Fruit fly (Drosophila melanogaster): ENCODE results near the gene CG3164.

The CG3164 gene

DNA sequence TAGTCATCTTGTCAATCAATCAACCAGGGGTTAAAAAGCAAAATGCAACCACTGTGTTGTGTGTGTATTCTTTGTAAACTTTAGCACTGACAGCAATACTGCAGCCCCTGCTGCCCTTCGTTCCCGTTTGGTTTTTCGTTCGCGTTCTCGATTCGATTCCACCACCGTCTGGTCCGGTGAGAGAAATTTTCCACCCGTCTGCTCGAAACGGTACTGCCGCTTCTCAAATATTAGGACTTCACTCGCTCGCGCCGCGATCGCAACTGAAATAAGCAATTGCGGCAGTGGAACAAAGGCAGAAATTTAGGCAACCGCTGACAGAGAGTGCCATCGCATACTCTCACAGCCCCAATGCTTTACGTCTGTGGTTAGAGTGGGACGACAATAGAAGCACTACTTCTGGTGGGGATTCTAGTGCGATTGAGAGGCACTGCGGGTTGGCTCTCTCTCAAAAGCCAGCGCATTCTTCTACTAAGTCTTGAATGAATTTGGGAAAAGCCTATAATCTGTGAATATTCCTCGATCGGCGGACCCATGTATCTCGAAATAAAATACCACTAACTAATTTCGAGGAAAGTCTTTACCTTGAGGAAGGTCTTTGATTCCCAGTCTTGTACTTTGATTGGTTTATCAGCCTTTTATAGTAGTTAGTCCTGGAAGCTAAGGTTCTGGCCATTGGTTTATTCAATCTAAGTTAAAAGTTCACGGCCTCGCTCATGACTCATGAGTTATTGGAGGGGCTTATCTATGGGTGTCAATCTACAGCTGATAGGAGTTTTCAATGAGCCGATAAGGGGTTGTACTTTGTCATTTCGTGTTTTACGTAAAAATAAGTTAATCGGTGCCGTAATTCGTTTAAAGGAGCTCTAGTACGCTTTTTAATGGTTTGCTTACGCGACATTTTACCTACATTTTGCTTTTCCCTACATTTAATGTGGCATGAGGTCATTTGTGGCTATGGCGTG, 1.3 kb downstream of the CG3164 start (continued):
- TF ChIP-seq CG1529 (GFP tag; optimal IDR thresholded peaks at IDR 0.05) (no peak), CG14050 (GFP tag; IDR thresholded peaks at IDR 0.05) (no peak), Atf3 (GFP tag; optimal IDR thresholded peaks at IDR 0.05) (no peak), CG9609 (GFP tag; optimal IDR thresholded peaks at IDR 0.05) (no peak), grn (GFP tag; optimal IDR thresholded peaks at IDR 0.05) (peak; percentile 90), twi (tag; optimal IDR thresholded peaks at IDR 0.05) (no peak), Optix (GFP tag; IDR thresholded peaks at IDR 0.05) (0 out of 3 replicates have a peak, but pooled peaks have one; percentile 15), Gug (GFP tag; IDR thresholded peaks at IDR 0.05) (no peak; the same call in 3 of the 4 replicates), cad (GFP tag; optimal IDR thresholded peaks at IDR 0.05) (no peak), Ada2b (GFP tag; IDR thresholded peaks at IDR 0.05) (no peak), CG3163 (GFP tag; optimal IDR thresholded peaks at IDR 0.05) (no peak), CG17912 (GFP tag; optimal IDR thresholded peaks at IDR 0.05) (no peak), C15 (GFP tag; IDR thresholded peaks at IDR 0.05) (0 out of 3 replicates have a peak, but pooled peaks have one; percentile 23), ttk (GFP tag; IDR thresholded peaks at IDR 0.05) (no peak; the same call in 1 of the 2 replicates), Awh (GFP tag; IDR thresholded peaks at IDR 0.05) (peak; percentile 47; the same call in 1 of the 2 replicates), corto (GFP tag; optimal IDR thresholded peaks at IDR 0.05) (peak; percentile 65), CG9215 (GFP tag; IDR thresholded peaks at IDR 0.05) (no peak), sna (GFP tag; IDR thresholded peaks at IDR 0.05; ENCODE audit: partially characterized antibody) (no peak; the same call in 1 of the 2 replicates), D (optimal IDR thresholded peaks at IDR 0.05) (no peak), D (GFP tag; optimal IDR thresholded peaks at IDR 0.05) (no peak), CG15601 (tag; optimal IDR thresholded peaks at IDR 0.05) (peak; percentile 60), HLH4C (GFP tag; IDR thresholded peaks at IDR 0.05; ENCODE audit: partially characterized antibody) (peak; percentile 38; the same call in 1 of the 3 replicates), Nf-YC (tag; optimal IDR thresholded peaks at IDR 0.05) (peak; percentile 74), CG3281 (GFP tag; optimal IDR thresholded peaks at IDR 0.05) (peak; percentile 54), CG7357 (GFP tag; IDR thresholded peaks at IDR 0.05) (no peak), disco-r (GFP tag; optimal IDR thresholded peaks at IDR 0.05) (no peak), sqz (GFP tag; optimal IDR thresholded peaks at IDR 0.05) (peak; percentile 2), fd3F (GFP tag; optimal IDR thresholded peaks at IDR 0.05) (no peak), Hsf (GFP tag; optimal IDR thresholded peaks at IDR 0.05) (no peak), CG1233 (GFP tag; optimal IDR thresholded peaks at IDR 0.05) (no peak), BEAF-32 (GFP tag; optimal IDR thresholded peaks at IDR 0.05) (no peak), YL-1 (GFP tag; optimal IDR thresholded peaks at IDR 0.05) (no peak), Neu2 (GFP tag; optimal IDR thresholded peaks at IDR 0.05; ENCODE audit: borderline replicate concordance) (no peak), CG10274 (GFP tag; optimal IDR thresholded peaks at IDR 0.05) (no peak), Usf (GFP tag; optimal IDR thresholded peaks at IDR 0.05) (no peak), Eip74EF (GFP tag; optimal IDR thresholded peaks at IDR 0.05) (peak in 1 of 2 experiments; percentile 35), jigr1 (GFP tag; IDR thresholded peaks at IDR 0.05) (no peak), scrt (GFP tag; optimal IDR thresholded peaks at IDR 0.05) (peak; percentile 59), gcm (GFP tag; optimal IDR thresholded peaks at IDR 0.05) (peak; percentile 78), CG7839 (tag; optimal IDR thresholded peaks at IDR 0.05) (peak; percentile 30), pan (optimal IDR thresholded peaks at IDR 0.05) (no peak), pan (GFP tag; optimal IDR thresholded peaks at IDR 0.05 in 1 of 2, IDR thresholded peaks at IDR 0.05 in 1 of 2) (peak in 1 of 2 experiments; percentile 72), Adf1 (GFP tag; IDR thresholded peaks at IDR 0.05) (peak; percentile 67), CG8944 (GFP tag; optimal IDR thresholded peaks at IDR 0.05) (no peak), luna (GFP tag; optimal IDR thresholded peaks at IDR 0.05) (no peak), CG4404 (GFP tag; IDR thresholded peaks at IDR 0.05) (no peak), hth (optimal IDR thresholded peaks at IDR 0.05) (no peak), MBD-R2 (GFP tag; IDR thresholded peaks at IDR 0.05) (no peak), E2f2 (GFP tag; IDR thresholded peaks at IDR 0.05) (peak; percentile 23; the same call in 1 of the 2 replicates)

Data from whole organism, embryonic.